Worm (Caenorhabditis elegans): ENCODE measurements around the gene B0244.4.
A peak's percentile ranks its signal among the peaks of the same experiment; 100 is the strongest.

Gene B0244.4

ce11 chrIII:5734328-5734727 lies 13.0 kb upstream of the B0244.4 start:
- no peak for TF ChIP-seq tbx-7 (tag; optimal IDR thresholded peaks at IDR 0.05)
- no peak for TF ChIP-seq ceh-6 (GFP tag; optimal IDR thresholded peaks at IDR 0.05)
- TF ChIP-seq tbx-2 (tag; optimal IDR thresholded peaks at IDR 0.05): no peak
- TF ChIP-seq F13H6.1 (tag; optimal IDR thresholded peaks at IDR 0.05): no peak
- no peak for TF ChIP-seq ttx-3 (tag; optimal IDR thresholded peaks at IDR 0.05)
- TF ChIP-seq fkh-10 (GFP tag; optimal IDR thresholded peaks at IDR 0.05): no peak
- TF ChIP-seq ceh-9 (tag; optimal IDR thresholded peaks at IDR 0.05): no peak
- TF ChIP-seq hlh-15 (tag; optimal IDR thresholded peaks at IDR 0.05): no peak
- no peak for TF ChIP-seq elt-4 (tag; optimal IDR thresholded peaks at IDR 0.05)
- no peak for TF ChIP-seq pat-9 (tag; optimal IDR thresholded peaks at IDR 0.05)
- no peak for TF ChIP-seq odd-2 (tag; optimal IDR thresholded peaks at IDR 0.05)
- TF ChIP-seq unc-42 (tag; optimal IDR thresholded peaks at IDR 0.05): no peak

DNA sequence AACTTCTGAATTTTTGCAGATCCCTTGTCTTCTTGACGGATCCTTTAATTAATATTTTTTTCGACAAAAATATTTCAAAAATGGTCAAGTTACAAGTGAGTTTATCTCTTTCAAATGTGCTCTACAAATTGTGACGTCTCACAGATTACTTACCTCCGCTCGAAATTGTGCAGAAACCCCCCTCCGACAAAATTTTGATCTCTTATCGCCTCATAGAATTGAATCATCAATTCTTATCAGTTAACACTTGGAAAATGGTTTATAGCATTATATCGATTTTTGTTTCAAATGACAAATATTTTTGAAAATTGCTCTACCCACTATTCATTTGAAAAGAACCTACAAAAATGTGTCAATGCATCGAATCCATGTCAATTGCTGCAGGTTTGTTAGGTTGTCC lies 12.4 kb upstream of the B0244.4 start, which contains the start of gene B0244.10:
TSS of gene B0244.10 (plus strand) at position 254 of the 400 bp plus-strand sequence.
- TF ChIP-seq elt-2 (tag; optimal IDR thresholded peaks at IDR 0.05): peak; percentile 73
- no peak for TF ChIP-seq zip-5 (tag; optimal IDR thresholded peaks at IDR 0.05)
- TF ChIP-seq K09A11.1 (tag; optimal IDR thresholded peaks at IDR 0.05; ENCODE audit: insufficient read depth): no peak
- no peak for TF ChIP-seq ceh-48 (tag; optimal IDR thresholded peaks at IDR 0.05)
- TF ChIP-seq ahr-1 (tag; optimal IDR thresholded peaks at IDR 0.05): no peak

ce11 chrIII:5737708-5738107 lies 9.6 kb upstream of the B0244.4 start, which contains the start of gene B0244.6:
Gene B0244.6 (plus strand): TSS chrIII:5738008.
- TF ChIP-seq tbx-7 (tag; optimal IDR thresholded peaks at IDR 0.05) (no peak), hlh-8 (tag; optimal IDR thresholded peaks at IDR 0.05) (no peak), nhr-11 (tag; optimal IDR thresholded peaks at IDR 0.05) (no peak), ceh-22 (tag; optimal IDR thresholded peaks at IDR 0.05) (no peak), elt-2 (tag; optimal IDR thresholded peaks at IDR 0.05) (no peak), zip-5 (tag; optimal IDR thresholded peaks at IDR 0.05) (no peak), hlh-6 (tag; optimal IDR thresholded peaks at IDR 0.05) (no peak), elt-4 (tag; optimal IDR thresholded peaks at IDR 0.05) (no peak), dve-1 (tag; optimal IDR thresholded peaks at IDR 0.05) (no peak), fax-1 (tag; optimal IDR thresholded peaks at IDR 0.05) (no peak), nfya-1 (tag; optimal IDR thresholded peaks at IDR 0.05) (no peak), fkh-6 (tag; optimal IDR thresholded peaks at IDR 0.05) (no peak), fkh-10 (GFP tag; optimal IDR thresholded peaks at IDR 0.05) (no peak), ceh-31 (tag; optimal IDR thresholded peaks at IDR 0.05) (no peak)

- TF ChIP-seq dmd-4 (tag; optimal IDR thresholded peaks at IDR 0.05; ENCODE audit: borderline replicate concordance): no peak
- TF ChIP-seq ceh-48 (tag; optimal IDR thresholded peaks at IDR 0.05): no peak
- no peak for TF ChIP-seq hlh-13 (GFP tag; optimal IDR thresholded peaks at IDR 0.05)
- TF ChIP-seq sox-4 (tag; optimal IDR thresholded peaks at IDR 0.05): no peak
- TF ChIP-seq elt-4 (tag; optimal IDR thresholded peaks at IDR 0.05): no peak
- no peak for TF ChIP-seq ama-1 (optimal IDR thresholded peaks at IDR 0.05)
- TF ChIP-seq ceh-22 (tag; optimal IDR thresholded peaks at IDR 0.05): no peak
- no peak for TF ChIP-seq pha-2 (tag; optimal IDR thresholded peaks at IDR 0.05)
- no peak for TF ChIP-seq ceh-30 (tag; optimal IDR thresholded peaks at IDR 0.05)
- TF ChIP-seq pax-1 (tag; optimal IDR thresholded peaks at IDR 0.05): no peak
- no peak for TF ChIP-seq fkh-10 (GFP tag; optimal IDR thresholded peaks at IDR 0.05)
- TF ChIP-seq hlh-15 (tag; optimal IDR thresholded peaks at IDR 0.05): no peak
- no peak for TF ChIP-seq tbx-7 (tag; optimal IDR thresholded peaks at IDR 0.05)
Measured at ce11 chrIII:5740666-5741065, 6.6 kb upstream of the B0244.4 start, which contains the start of gene B0244.16. Gene B0244.16 (plus strand): TSS chrIII:5740966.

ce11 chrIII:5743084-5743483 lies 4.2 kb upstream of the B0244.4 start, which contains the start of gene B0244.15:
Gene B0244.15 (plus strand): TSS chrIII:5743384.
- TF ChIP-seq pat-9 (tag; optimal IDR thresholded peaks at IDR 0.05): no peak
- no peak for TF ChIP-seq ceh-18 (tag; optimal IDR thresholded peaks at IDR 0.05)
- no peak for TF ChIP-seq odd-2 (tag; optimal IDR thresholded peaks at IDR 0.05)
- TF ChIP-seq ceh-31 (tag; optimal IDR thresholded peaks at IDR 0.05): no peak
- TF ChIP-seq zip-5 (tag; optimal IDR thresholded peaks at IDR 0.05): no peak
- TF ChIP-seq ref-2 (tag; optimal IDR thresholded peaks at IDR 0.05): no peak
- TF ChIP-seq ceh-14 (tag; optimal IDR thresholded peaks at IDR 0.05): no peak
- no peak for TF ChIP-seq T23F11.4 (GFP tag; optimal IDR thresholded peaks at IDR 0.05)
- TF ChIP-seq nfya-1 (tag; optimal IDR thresholded peaks at IDR 0.05): no peak
- no peak for TF ChIP-seq unc-55 (GFP tag; optimal IDR thresholded peaks at IDR 0.05)
- no peak for TF ChIP-seq lin-11 (tag; optimal IDR thresholded peaks at IDR 0.05)
- TF ChIP-seq unc-42 (tag; optimal IDR thresholded peaks at IDR 0.05): no peak
- no peak for TF ChIP-seq ceh-30 (tag; optimal IDR thresholded peaks at IDR 0.05)
- no peak for TF ChIP-seq che-1 (tag; optimal IDR thresholded peaks at IDR 0.05)
- no peak for TF ChIP-seq pqm-1 (tag; optimal IDR thresholded peaks at IDR 0.05)
- no peak for TF ChIP-seq syd-9 (tag; optimal IDR thresholded peaks at IDR 0.05)
- no peak for TF ChIP-seq pha-4 (tag; optimal IDR thresholded peaks at IDR 0.05)
- no peak for TF ChIP-seq ets-4 (tag; optimal IDR thresholded peaks at IDR 0.05)
- no peak for TF ChIP-seq unc-3 (GFP tag; conservative IDR thresholded peaks at IDR 0.05)
- TF ChIP-seq unc-3 (tag; optimal IDR thresholded peaks at IDR 0.05): no peak

Measured in whole organism, late embryonic.